Fruit fly (Drosophila melanogaster): ENCODE results near the gene CG5885.

CG5885 gene

DNA sequence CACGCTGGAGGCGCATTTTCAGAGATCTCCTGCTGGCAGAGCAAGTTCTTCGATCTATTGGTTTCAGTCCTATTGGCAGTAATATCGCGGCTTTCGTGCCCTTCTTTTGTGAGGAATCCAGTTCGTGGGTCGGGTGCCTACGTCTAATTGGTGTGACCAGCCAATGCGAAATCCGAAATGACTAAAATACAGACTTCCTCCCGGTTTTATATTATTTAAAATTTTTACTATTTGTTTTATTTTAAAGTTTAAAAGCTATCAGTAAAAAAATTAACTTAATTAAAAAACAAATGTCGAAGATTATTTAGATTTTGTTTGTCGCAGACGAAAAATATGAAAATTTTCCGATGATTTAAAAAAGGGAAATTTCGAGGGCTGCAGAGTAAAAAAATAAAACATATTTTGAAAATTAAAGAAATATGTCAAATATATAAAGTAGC lies 45.5 kb upstream of the CG5885 start, which contains the start of gene CG5850 (continued):
- TF ChIP-seq dmrt99B (tag; optimal IDR thresholded peaks at IDR 0.05) (peak; percentile 14), Rx (GFP tag; IDR thresholded peaks at IDR 0.05) (no peak), CG15011 (GFP tag; optimal IDR thresholded peaks at IDR 0.05) (no peak), HLH4C (GFP tag; IDR thresholded peaks at IDR 0.05; ENCODE audit: partially characterized antibody) (no peak), CG13624 (GFP tag; optimal IDR thresholded peaks at IDR 0.05) (no peak), zfh2 (GFP tag; optimal IDR thresholded peaks at IDR 0.05) (no peak), CG17802 (tag; optimal IDR thresholded peaks at IDR 0.05) (no peak), CG14860 (GFP tag; IDR thresholded peaks at IDR 0.05; ENCODE audit: partially characterized antibody) (no peak), dati (GFP tag; IDR thresholded peaks at IDR 0.05) (no peak), corto (GFP tag; optimal IDR thresholded peaks at IDR 0.05) (no peak), her (GFP tag; optimal IDR thresholded peaks at IDR 0.05) (no peak), CG12219 (GFP tag; optimal IDR thresholded peaks at IDR 0.05) (no peak), Rfx (GFP tag; IDR thresholded peaks at IDR 0.05) (no peak), CG7372 (GFP tag; IDR thresholded peaks at IDR 0.05) (no peak), peb (GFP tag; IDR thresholded peaks at IDR 0.05) (no peak), toy (GFP tag; IDR thresholded peaks at IDR 0.05) (no peak), Dip2 (GFP tag; IDR thresholded peaks at IDR 0.05) (no peak), CG12071 (GFP tag; optimal IDR thresholded peaks at IDR 0.05) (no peak), CG16863 (GFP tag; optimal IDR thresholded peaks at IDR 0.05) (no peak), pb (GFP tag; optimal IDR thresholded peaks at IDR 0.05) (no peak), Dip3 (GFP tag; optimal IDR thresholded peaks at IDR 0.05) (no peak), onecut (GFP tag; IDR thresholded peaks at IDR 0.05) (no peak), wdn (GFP tag; IDR thresholded peaks at IDR 0.05) (no peak), CG7839 (tag; optimal IDR thresholded peaks at IDR 0.05) (peak; percentile 35), CG15479 (GFP tag; optimal IDR thresholded peaks at IDR 0.05) (no peak), Neu2 (GFP tag; optimal IDR thresholded peaks at IDR 0.05; ENCODE audit: borderline replicate concordance) (no peak), CG14667 (GFP tag; IDR thresholded peaks at IDR 0.05) (no peak), CG17361 (GFP tag; IDR thresholded peaks at IDR 0.05) (peak; percentile 52; the same call in 2 of the 3 replicates), CG1233 (GFP tag; optimal IDR thresholded peaks at IDR 0.05) (no peak), gsb-n (tag; optimal IDR thresholded peaks at IDR 0.05) (no peak), seq (GFP tag; IDR thresholded peaks at IDR 0.05) (no peak), CG10431 (GFP tag; optimal IDR thresholded peaks at IDR 0.05) (peak; percentile 20), lilli (GFP tag; optimal IDR thresholded peaks at IDR 0.05) (no peak), CG8089 (GFP tag; optimal IDR thresholded peaks at IDR 0.05) (no peak), CG6791 (GFP tag; IDR thresholded peaks at IDR 0.05; ENCODE audit: partially characterized antibody) (no peak), HLH3B (GFP tag; IDR thresholded peaks at IDR 0.05) (no peak), emc (GFP tag; optimal IDR thresholded peaks at IDR 0.05) (no peak), gcm (GFP tag; optimal IDR thresholded peaks at IDR 0.05) (no peak), nau (GFP tag; optimal IDR thresholded peaks at IDR 0.05) (no peak), CG12659 (GFP tag; optimal IDR thresholded peaks at IDR 0.05) (peak; percentile 51), GATAe (GFP tag; conservative IDR thresholded peaks at IDR 0.05) (no peak), CG33213 (GFP tag; optimal IDR thresholded peaks at IDR 0.05) (no peak), Camta (GFP tag; optimal IDR thresholded peaks at IDR 0.05) (no peak), CG33557 (GFP tag; optimal IDR thresholded peaks at IDR 0.05) (peak; percentile 34), sens-2 (GFP tag; IDR thresholded peaks at IDR 0.05) (no peak), CG12942 (GFP tag; optimal IDR thresholded peaks at IDR 0.05) (no peak), CG16815 (GFP tag; optimal IDR thresholded peaks at IDR 0.05) (no peak), TFAM (GFP tag; optimal IDR thresholded peaks at IDR 0.05) (no peak), CG13287 (GFP tag; IDR thresholded peaks at IDR 0.05; ENCODE audit: partially characterized antibody) (peak; percentile 45), CG3163 (GFP tag; optimal IDR thresholded peaks at IDR 0.05) (no peak), CG18619 (GFP tag; optimal IDR thresholded peaks at IDR 0.05) (no peak), tx (GFP tag; optimal IDR thresholded peaks at IDR 0.05) (no peak)
